Worm (Caenorhabditis elegans) whole organism, mixed stage, embryonic: ENCODE data around the gene trx-3.

Experiments used
- M03D4.4 ChIP-seq: sonication (generic microtip); optimal IDR thresholded peaks from 2 replicates; lab custom pipeline; 2017; ENCODE audit warnings: mild to moderate bottlenecking, missing genetic modification characterization, missing compliant biosample characterization
- bed-3 ChIP-seq: fragments of 200-800 bp; sonication (Bioruptor generic); optimal IDR thresholded peaks from 3 replicates; lab custom pipeline; 2018; ENCODE audit warnings: mild to moderate bottlenecking, missing genetic modification characterization, moderate library complexity, missing compliant biosample characterization
- blmp-1 ChIP-seq: fragments of 150-350 bp; optimal IDR thresholded peaks from 2 replicates; lab custom pipeline; 2014; ENCODE audit warnings: missing biosample characterization, missing genetic modification characterization
- ceh-39 ChIP-seq: fragments of 150-350 bp; optimal IDR thresholded peaks from 2 replicates; lab custom pipeline; 2014; ENCODE audit warnings: missing biosample characterization, missing genetic modification characterization
- ceh-43 ChIP-seq: fragments of 200-800 bp; sonication (Bioruptor generic); optimal IDR thresholded peaks from 2 replicates; lab custom pipeline; 2018; ENCODE audit warnings: mild to moderate bottlenecking, missing genetic modification characterization, moderate library complexity, missing compliant biosample characterization
- ceh-83 ChIP-seq: fragments of 200-800 bp; sonication (Bioruptor generic); optimal IDR thresholded peaks from 2 replicates; lab custom pipeline; 2018; ENCODE audit warnings: mild to moderate bottlenecking, missing genetic modification characterization, missing compliant biosample characterization
- ces-1 ChIP-seq: fragments of 150-350 bp; optimal IDR thresholded peaks from 2 replicates; lab custom pipeline; 2014; ENCODE audit warnings: missing biosample characterization, missing genetic modification reagents, missing genetic modification characterization
- cnd-1 ChIP-seq: fragments of 200-800 bp; sonication (Bioruptor generic); optimal IDR thresholded peaks from 2 replicates; lab custom pipeline; 2018; ENCODE audit warnings: mild to moderate bottlenecking, missing genetic modification characterization, missing compliant biosample characterization
- drap-1 ChIP-seq: fragments of 200-800 bp; sonication (Bioruptor generic); optimal IDR thresholded peaks from 3 replicates; lab custom pipeline; 2018; ENCODE audit warnings: mild to moderate bottlenecking, missing genetic modification characterization, missing compliant biosample characterization
- elt-1 ChIP-seq: sonication (generic microtip); optimal IDR thresholded peaks from 2 replicates; lab custom pipeline; 2017; ENCODE audit warnings: missing genetic modification characterization, mild to moderate bottlenecking, missing compliant biosample characterization, antibody characterized with exemption, moderate library complexity, borderline replicate concordance; ENCODE audit not compliant: insufficient read depth
- flh-1 ChIP-seq: fragments of 200-800 bp; sonication (Bioruptor generic); optimal IDR thresholded peaks from 2 replicates; lab custom pipeline; 2018; ENCODE audit warnings: mild to moderate bottlenecking, missing genetic modification characterization, moderate library complexity, missing compliant biosample characterization
- ham-2 ChIP-seq: fragments of 200-800 bp; sonication (Bioruptor generic); optimal IDR thresholded peaks from 2 replicates; lab custom pipeline; 2018; ENCODE audit warnings: mild to moderate bottlenecking, missing genetic modification characterization, missing compliant biosample characterization
- hlh-1 ChIP-seq: fragments of 150-350 bp; optimal IDR thresholded peaks from 2 replicates; lab custom pipeline; 2014; ENCODE audit warnings: missing biosample characterization, missing genetic modification reagents, missing genetic modification characterization
- lin-13 ChIP-seq: fragments of 150-350 bp; optimal IDR thresholded peaks from 2 replicates; lab custom pipeline; 2014; ENCODE audit warnings: missing biosample characterization, missing genetic modification characterization
- lsy-2 ChIP-seq: fragments of 150-350 bp; optimal IDR thresholded peaks from 2 replicates; lab custom pipeline; 2014; ENCODE audit warnings: missing biosample characterization, missing genetic modification characterization
- mab-5 ChIP-seq: fragments of 150-350 bp; optimal IDR thresholded peaks from 2 replicates; lab custom pipeline; 2014; ENCODE audit warnings: missing biosample characterization, missing genetic modification characterization
- mep-1 ChIP-seq: fragments of 150-350 bp; optimal IDR thresholded peaks from 2 replicates; lab custom pipeline; 2017; ENCODE audit warnings: missing biosample characterization, missing genetic modification reagents, missing genetic modification characterization, inconsistent platforms
- mls-2 ChIP-seq: sonication (generic microtip); optimal IDR thresholded peaks from 2 replicates; lab custom pipeline; 2016; ENCODE audit warnings: mild to moderate bottlenecking, missing genetic modification characterization, moderate library complexity, missing compliant biosample characterization
- nhr-12 ChIP-seq: fragments of 150-350 bp; optimal IDR thresholded peaks from 2 replicates; lab custom pipeline; 2014; ENCODE audit warnings: missing biosample characterization, missing genetic modification characterization
- nhr-2 ChIP-seq: fragments of 150-350 bp; optimal IDR thresholded peaks from 2 replicates; lab custom pipeline; 2014; ENCODE audit warnings: missing biosample characterization, missing genetic modification characterization
- nhr-237 ChIP-seq: fragments of 150-350 bp; optimal IDR thresholded peaks from 2 replicates; lab custom pipeline; 2014; ENCODE audit warnings: missing biosample characterization, missing genetic modification characterization
- nhr-28 ChIP-seq: fragments of 150-350 bp; optimal IDR thresholded peaks from 2 replicates; lab custom pipeline; 2014; ENCODE audit warnings: missing biosample characterization, missing genetic modification characterization
- nhr-76 ChIP-seq: sonication (generic microtip); optimal IDR thresholded peaks from 2 replicates; lab custom pipeline; 2017; ENCODE audit warnings: missing biosample characterization, missing genetic modification characterization
- pha-4 ChIP-seq: fragments of 150-350 bp; optimal IDR thresholded peaks from 2 replicates; lab custom pipeline; 2018; ENCODE audit warnings: missing biosample characterization, missing genetic modification reagents, missing genetic modification characterization
- sem-2 ChIP-seq: fragments of 200-800 bp; sonication (Bioruptor generic); optimal IDR thresholded peaks from 2 replicates; lab custom pipeline; 2018; ENCODE audit warnings: mild to moderate bottlenecking, missing genetic modification characterization, missing compliant biosample characterization
- snpc-4 ChIP-seq: fragments of 150-350 bp; optimal IDR thresholded peaks from 2 replicates; lab custom pipeline; 2014; ENCODE audit warnings: missing biosample characterization, missing genetic modification characterization
- sptf-1 ChIP-seq: sonication (generic microtip); optimal IDR thresholded peaks from 2 replicates; lab custom pipeline; 2017; ENCODE audit warnings: mild to moderate bottlenecking, missing genetic modification characterization, moderate library complexity, missing compliant biosample characterization
- tbx-8 ChIP-seq: fragments of 200-800 bp; sonication (Bioruptor generic); optimal IDR thresholded peaks from 2 replicates; lab custom pipeline; 2018; ENCODE audit warnings: mild to moderate bottlenecking, missing genetic modification characterization, moderate library complexity, missing compliant biosample characterization
- unc-120 ChIP-seq: sonication (generic microtip); optimal IDR thresholded peaks from 2 replicates; lab custom pipeline; 2017; ENCODE audit warnings: missing genetic modification characterization, missing compliant biosample characterization; ENCODE audit not compliant: poor library complexity, severe bottlenecking
- unc-62 ChIP-seq: fragments of 150-350 bp; optimal IDR thresholded peaks from 2 replicates; lab custom pipeline; 2014; ENCODE audit warnings: missing biosample characterization, missing genetic modification reagents, missing genetic modification characterization
- zip-8 ChIP-seq: fragments of 150-350 bp; optimal IDR thresholded peaks from 2 replicates; lab custom pipeline; 2014; ENCODE audit warnings: missing biosample characterization, missing genetic modification characterization
- ztf-11 ChIP-seq: fragments of 150-350 bp; optimal IDR thresholded peaks from 2 replicates; lab custom pipeline; 2014; ENCODE audit warnings: missing biosample characterization, missing genetic modification characterization

The trx-3 gene

DNA sequence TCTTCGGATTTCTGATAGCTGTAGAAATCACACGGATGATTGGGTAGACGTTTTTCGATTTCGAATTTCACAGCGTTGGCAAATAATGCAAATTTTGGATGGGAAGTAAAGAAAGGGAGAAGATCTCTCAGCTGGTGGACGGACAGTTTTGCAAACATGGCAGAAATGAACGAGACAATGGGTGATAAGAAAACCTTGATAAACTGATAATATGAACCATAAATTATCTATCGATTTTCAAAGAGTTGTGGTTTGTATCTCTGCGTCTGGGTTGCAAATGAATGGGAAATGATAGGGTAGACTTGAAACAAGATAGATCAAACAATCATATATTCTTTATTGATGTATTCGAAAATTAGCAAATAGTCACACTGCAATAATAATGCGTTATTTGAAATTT is 43.3 kb downstream of the trx-3 start, which contains the start of gene ZK185.3:
Gene ZK185.3, minus strand, starts transcription at position 263 of the 400 bp plus-strand sequence.
- TF ChIP-seq zip-8: no peak
- TF ChIP-seq sptf-1: no peak
- no peak for TF ChIP-seq mab-5 (tag; lab: Kevin White, UChicago)
- TF ChIP-seq nhr-2 (tag; lab: Kevin White, UChicago): no peak
- no peak for TF ChIP-seq bed-3 (GFP tag; lab: Kevin White, UChicago)
- no peak for TF ChIP-seq M03D4.4 (tag; lab: Kevin White, UChicago)
- TF ChIP-seq elt-1 (tag; lab: Kevin White, UChicago): no peak
- no peak for TF ChIP-seq lsy-2 (tag; lab: Kevin White, UChicago)
- TF ChIP-seq ham-2 (GFP tag; lab: Kevin White, UChicago): no peak
- TF ChIP-seq ceh-83 (GFP tag; lab: Kevin White, UChicago): no peak
- TF ChIP-seq mls-2 (tag; lab: Kevin White, UChicago): no peak
- TF ChIP-seq pha-4: no peak
- no peak for TF ChIP-seq ces-1 (GFP tag; lab: Kevin White, UChicago)
- no peak for TF ChIP-seq nhr-28
- no peak for TF ChIP-seq unc-120
- no peak for TF ChIP-seq ztf-11
- no peak for TF ChIP-seq sem-2 (GFP tag; lab: Kevin White, UChicago)
- TF ChIP-seq nhr-12 (tag; lab: Kevin White, UChicago): no peak
- no peak for TF ChIP-seq cnd-1 (tag; lab: Kevin White, UChicago)

- no peak for TF ChIP-seq mep-1 (tag; lab: Kevin White, UChicago)
- no peak for TF ChIP-seq hlh-1 (tag; lab: Kevin White, UChicago)
- TF ChIP-seq unc-120: no peak
- no peak for TF ChIP-seq nhr-12 (tag; lab: Kevin White, UChicago)
- TF ChIP-seq M03D4.4 (tag; lab: Kevin White, UChicago): no peak
- TF ChIP-seq ztf-11: no peak
- TF ChIP-seq flh-1 (GFP tag; lab: Kevin White, UChicago): no peak
- TF ChIP-seq lin-13 (tag; lab: Kevin White, UChicago): no peak
- no peak for TF ChIP-seq nhr-28
- no peak for TF ChIP-seq blmp-1 (tag; lab: Kevin White, UChicago)
- no peak for TF ChIP-seq nhr-76 (tag; lab: Kevin White, UChicago)
- TF ChIP-seq bed-3 (GFP tag; lab: Kevin White, UChicago): no peak
- no peak for TF ChIP-seq elt-1 (tag; lab: Kevin White, UChicago)
- no peak for TF ChIP-seq ham-2 (GFP tag; lab: Kevin White, UChicago)
- no peak for TF ChIP-seq tbx-8 (GFP tag; lab: Kevin White, UChicago)
- TF ChIP-seq nhr-237 (tag; lab: Kevin White, UChicago): no peak
- no peak for TF ChIP-seq pha-4
- TF ChIP-seq ceh-39 (tag; lab: Kevin White, UChicago): no peak
- no peak for TF ChIP-seq snpc-4 (tag; lab: Kevin White, UChicago)
- no peak for TF ChIP-seq ceh-43 (GFP tag; lab: Kevin White, UChicago)
- TF ChIP-seq, all 35 proteins: peak for 0
Observed at ce11 chrIV:4533025-4533424, 46.2 kb downstream of the trx-3 start, which contains the start of gene ZK185.4. Gene ZK185.4, minus strand, starts transcription at chrIV:4533125.

DNA sequence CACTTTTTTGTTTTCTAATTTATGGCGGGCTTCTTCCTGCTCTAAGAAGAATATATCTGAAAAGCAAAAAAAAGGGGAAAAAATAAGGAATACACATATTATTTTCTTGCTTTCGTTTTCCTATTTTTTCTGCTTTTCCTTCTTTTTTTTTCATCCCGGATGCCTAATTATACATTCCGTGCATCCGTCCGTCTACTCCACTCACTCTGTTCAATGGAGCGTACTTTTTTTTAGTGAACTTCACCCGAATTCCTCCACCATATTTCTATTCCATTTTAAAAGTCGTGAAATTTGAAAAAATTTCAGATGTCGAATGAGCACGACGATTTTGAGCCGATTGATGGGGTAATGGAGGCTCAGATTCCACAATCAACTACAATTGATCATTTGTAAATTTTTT is 49.4 kb downstream of the trx-3 start, which contains the start of gene ZK185.2:
Gene ZK185.2, plus strand, starts transcription at position 301 of the 400 bp plus-strand sequence.
- TF ChIP-seq flh-1 (GFP tag; lab: Kevin White, UChicago): no peak
- TF ChIP-seq nhr-237 (tag; lab: Kevin White, UChicago): no peak
- no peak for TF ChIP-seq ces-1 (GFP tag; lab: Kevin White, UChicago)
- TF ChIP-seq drap-1 (GFP tag; lab: Kevin White, UChicago): no peak
- TF ChIP-seq unc-62 (GFP tag; lab: Kevin White, UChicago): no peak
- no peak for TF ChIP-seq hlh-1 (tag; lab: Kevin White, UChicago)
- TF ChIP-seq nhr-2 (tag; lab: Kevin White, UChicago): no peak
- no peak for TF ChIP-seq ceh-83 (GFP tag; lab: Kevin White, UChicago)
- TF ChIP-seq, all 35 proteins: peak for 0
